Fruit fly (Drosophila melanogaster) Kc167 (cell line): ENCODE measurements around the gene CG7519.

Source experiments
- Myc ChIP-seq: fragments of >200 bp; optimal IDR thresholded peaks from 2 replicates; lab custom pipeline; 2017; ENCODE audit warnings: missing external identifiers
- Sin3A ChIP-seq: fragments of >200 bp; optimal IDR thresholded peaks from 2 replicates; lab custom pipeline; 2018; ENCODE audit warnings: missing external identifiers
- h ChIP-seq: fragments of >200 bp; optimal IDR thresholded peaks from 3 replicates; lab custom pipeline; 2018; ENCODE audit warnings: missing external identifiers
- insv ChIP-seq: fragments of >200 bp; optimal IDR thresholded peaks from 3 replicates; lab custom pipeline; 2018; ENCODE audit warnings: missing external identifiers
- psq ChIP-seq: fragments of >200 bp; optimal IDR thresholded peaks from 2 replicates; lab custom pipeline; 2017; ENCODE audit warnings: missing external identifiers
- ttk ChIP-seq: sonication (Bioruptor generic); optimal IDR thresholded peaks from 2 replicates; lab custom pipeline; 2017; ENCODE audit warnings: missing external identifiers

CG7519 gene

DNA sequence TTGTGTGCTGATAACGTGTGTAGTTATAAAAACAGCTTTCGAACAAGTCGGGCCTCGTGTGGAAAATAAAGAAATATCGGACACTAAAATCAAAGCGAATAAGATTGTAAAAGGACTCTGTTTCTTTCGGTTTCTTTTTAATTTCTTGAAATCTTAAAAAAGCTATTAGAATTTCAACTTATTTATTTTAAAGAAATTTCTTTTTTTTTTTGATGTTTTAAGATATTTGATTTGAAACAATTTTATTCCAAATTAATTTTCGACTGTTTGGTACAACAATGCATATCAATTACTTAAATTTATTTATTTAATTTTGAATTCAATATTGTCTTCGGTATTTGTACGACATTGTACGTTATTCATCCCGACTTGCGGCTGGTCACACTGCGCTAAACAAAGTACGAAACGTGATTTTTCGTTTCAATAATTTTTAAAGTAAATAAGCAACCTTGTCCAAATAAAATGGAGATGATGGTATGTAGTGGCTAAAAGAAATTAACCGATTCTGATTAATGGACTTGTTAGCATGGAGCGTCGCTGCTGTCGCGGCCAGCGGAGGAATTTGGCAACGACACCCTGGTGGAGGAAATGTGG lies at the start of gene CG7519, which contains the start of gene CG7202:
Gene CG7519, plus strand, starts transcription at position 361 of the 594 bp plus-strand sequence.
Gene CG7202, minus strand, starts transcription at position 51 of the 594 bp plus-strand sequence.
- TF ChIP-seq ttk (lab: Kevin White, UChicago) (no peak), Myc (lab: Kevin White, UChicago) (no peak), psq (lab: Kevin White, UChicago) (no peak), insv (no peak), h (no peak), Sin3A (no peak)

DNA sequence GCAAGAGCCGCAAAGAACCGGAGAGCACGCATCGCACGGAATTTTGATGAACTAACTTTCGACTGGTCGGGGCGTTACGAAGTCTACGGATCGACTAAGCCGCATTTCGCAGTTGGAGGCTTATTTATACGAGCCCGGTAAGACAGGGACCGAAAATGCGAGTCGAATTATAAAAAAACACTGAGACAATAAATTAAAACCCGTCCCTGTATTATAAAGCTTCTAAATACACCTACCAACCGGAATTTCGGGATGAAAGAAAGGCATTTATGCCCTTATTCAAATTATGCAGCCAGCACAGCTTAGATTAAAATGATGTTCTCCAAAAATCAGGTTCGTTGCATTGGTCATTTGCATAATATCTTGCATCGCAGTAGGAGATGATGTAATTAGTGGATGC lies 48.2 kb upstream of the CG7519 start, which contains the start of gene Alp1:
Gene Alp1, minus strand, starts transcription at position 101 of the 400 bp plus-strand sequence.
- no peak for TF ChIP-seq psq (lab: Kevin White, UChicago)
- no peak for TF ChIP-seq insv
- no peak for TF ChIP-seq Myc (lab: Kevin White, UChicago)
- no peak for TF ChIP-seq h
- TF ChIP-seq Sin3A: no peak
- no peak for TF ChIP-seq ttk (lab: Kevin White, UChicago)

DNA sequence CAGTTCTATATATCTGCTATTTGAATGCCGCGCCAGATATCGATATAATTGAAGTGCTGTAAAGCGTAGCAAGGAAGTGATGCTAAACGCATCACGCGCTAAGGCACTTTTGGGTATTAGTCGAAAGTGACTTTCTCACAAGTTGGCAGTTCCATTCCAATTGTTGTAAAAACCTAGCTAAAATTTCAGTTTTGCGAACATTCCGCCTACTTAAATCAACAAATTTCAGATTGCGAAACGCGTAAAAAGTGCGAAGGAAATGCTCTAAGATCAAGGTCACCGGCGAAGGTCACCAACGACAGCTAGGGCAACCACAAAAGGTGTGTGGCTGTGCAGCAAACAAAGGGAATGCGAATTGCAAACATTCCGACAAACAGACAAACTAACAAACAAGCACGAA lies 47.2 kb upstream of the CG7519 start, which contains the start of gene Syx7:
Gene Syx7, plus strand, starts transcription at position 131 of the 400 bp plus-strand sequence.
- TF ChIP-seq h (no peak), ttk (lab: Kevin White, UChicago) (no peak), psq (lab: Kevin White, UChicago) (no peak), Myc (lab: Kevin White, UChicago) (no peak), insv (no peak), Sin3A (no peak)

DNA sequence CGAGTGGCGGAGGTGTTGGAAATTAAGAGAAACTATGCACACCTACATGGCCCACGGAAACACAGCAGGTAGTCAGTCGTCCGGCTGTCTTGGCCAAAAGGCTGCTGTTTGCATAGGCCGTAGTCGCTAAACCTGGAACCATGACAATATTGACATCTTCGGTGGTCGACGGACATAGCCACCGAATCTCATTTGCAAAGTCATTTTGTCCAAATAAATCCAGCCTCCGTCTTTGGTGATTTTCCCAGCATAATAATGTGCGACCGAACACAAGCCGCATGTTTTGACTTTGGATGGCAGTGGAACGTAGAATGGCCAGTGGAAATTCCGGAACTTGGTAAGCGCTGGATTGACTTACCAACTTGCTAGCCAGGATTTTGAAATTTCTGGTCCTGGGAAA lies 43.5 kb upstream of the CG7519 start:
- TF ChIP-seq Sin3A (no peak), psq (lab: Kevin White, UChicago) (no peak), ttk (lab: Kevin White, UChicago) (no peak), h (no peak), insv (no peak)

DNA sequence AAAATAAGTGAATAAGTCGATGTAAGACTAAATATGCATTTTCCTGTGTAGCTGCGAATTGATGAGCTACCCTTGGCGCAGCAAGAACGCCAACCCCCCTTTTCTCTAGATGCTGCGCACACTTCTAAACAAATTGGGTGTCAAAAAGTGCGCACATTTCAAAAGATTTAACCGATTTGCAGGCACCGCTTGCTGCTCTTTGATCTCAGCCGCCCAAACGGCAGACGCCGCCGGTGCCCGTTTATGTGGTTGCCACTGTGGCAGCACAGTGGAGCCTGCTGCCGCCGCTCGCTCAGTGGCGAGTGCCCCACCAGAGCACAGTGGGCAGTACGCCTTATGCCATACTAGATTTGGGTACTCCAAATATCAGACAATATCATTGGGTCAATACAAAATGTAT lies 42.4 kb upstream of the CG7519 start:
- TF ChIP-seq ttk (lab: Kevin White, UChicago): no peak
- no peak for TF ChIP-seq Sin3A
- TF ChIP-seq insv: no peak
- no peak for TF ChIP-seq Myc (lab: Kevin White, UChicago)
- TF ChIP-seq psq (lab: Kevin White, UChicago): no peak
- no peak for TF ChIP-seq h

DNA sequence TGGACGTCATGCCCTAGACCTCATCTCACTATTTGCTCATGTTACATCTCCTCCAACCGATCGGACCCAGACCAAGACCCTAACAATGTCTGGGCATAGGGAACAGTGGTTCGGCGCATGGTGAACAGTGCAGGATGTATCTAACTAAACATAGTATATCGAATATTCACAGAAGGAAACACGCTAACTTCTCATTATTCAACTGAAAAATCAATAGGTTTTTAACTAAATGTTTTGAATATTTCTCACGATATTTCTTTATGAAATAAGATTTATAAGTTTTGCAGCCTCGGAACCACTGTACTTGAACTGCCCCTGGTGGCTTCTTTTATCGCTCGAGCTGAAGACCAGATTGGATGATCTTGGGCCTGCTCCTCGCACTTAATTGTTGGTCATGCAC lies 39.3 kb upstream of the CG7519 start:
- TF ChIP-seq ttk (lab: Kevin White, UChicago) (no peak), Myc (lab: Kevin White, UChicago) (no peak), h (no peak), psq (lab: Kevin White, UChicago) (no peak), Sin3A (no peak), insv (no peak)

DNA sequence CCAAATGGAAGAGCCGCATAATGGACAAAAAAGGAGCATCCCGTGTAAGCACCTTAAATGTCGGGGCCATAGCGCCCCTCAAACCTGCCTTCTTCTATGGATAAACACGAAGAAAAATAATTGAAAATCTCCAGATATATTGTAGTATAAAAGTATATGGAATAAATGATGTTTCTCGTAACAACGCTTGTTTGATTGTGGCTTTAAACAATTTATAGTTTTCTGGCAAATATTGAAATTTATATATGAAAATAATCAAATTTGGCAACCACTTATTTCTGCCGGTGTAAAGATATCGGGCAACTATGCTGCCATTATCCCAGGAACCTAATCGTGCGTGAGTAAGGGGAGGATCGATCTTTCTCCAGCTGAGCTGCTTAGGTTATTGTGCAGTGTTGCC lies 37.7 kb upstream of the CG7519 start:
- TF ChIP-seq Sin3A (no peak), Myc (lab: Kevin White, UChicago) (no peak), h (no peak), ttk (lab: Kevin White, UChicago) (no peak), psq (lab: Kevin White, UChicago) (no peak), insv (no peak)

DNA sequence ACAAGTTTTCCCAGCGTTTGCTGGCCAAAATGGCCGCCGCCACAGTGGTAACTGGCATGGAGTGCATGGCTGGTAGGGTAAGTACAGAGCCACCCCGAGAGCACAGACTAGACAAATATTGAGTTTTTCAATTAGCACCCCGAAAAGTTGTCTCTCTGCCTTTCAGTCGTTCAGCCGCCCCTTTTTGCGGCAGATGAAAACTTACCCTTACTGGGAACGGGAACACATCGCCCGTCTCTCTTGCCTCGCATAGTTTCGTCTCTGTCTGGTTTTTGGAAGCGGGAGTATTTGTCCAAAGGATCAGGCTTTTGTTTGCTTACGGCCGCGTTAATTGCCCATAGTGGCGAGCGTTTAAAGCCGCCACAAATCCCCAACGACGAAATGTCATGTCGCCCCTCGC lies 34.1 kb upstream of the CG7519 start:
- TF ChIP-seq psq (lab: Kevin White, UChicago): no peak
- no peak for TF ChIP-seq Sin3A
- TF ChIP-seq insv: no peak
- TF ChIP-seq ttk (lab: Kevin White, UChicago): no peak
- TF ChIP-seq Myc (lab: Kevin White, UChicago): no peak
- no peak for TF ChIP-seq h

DNA sequence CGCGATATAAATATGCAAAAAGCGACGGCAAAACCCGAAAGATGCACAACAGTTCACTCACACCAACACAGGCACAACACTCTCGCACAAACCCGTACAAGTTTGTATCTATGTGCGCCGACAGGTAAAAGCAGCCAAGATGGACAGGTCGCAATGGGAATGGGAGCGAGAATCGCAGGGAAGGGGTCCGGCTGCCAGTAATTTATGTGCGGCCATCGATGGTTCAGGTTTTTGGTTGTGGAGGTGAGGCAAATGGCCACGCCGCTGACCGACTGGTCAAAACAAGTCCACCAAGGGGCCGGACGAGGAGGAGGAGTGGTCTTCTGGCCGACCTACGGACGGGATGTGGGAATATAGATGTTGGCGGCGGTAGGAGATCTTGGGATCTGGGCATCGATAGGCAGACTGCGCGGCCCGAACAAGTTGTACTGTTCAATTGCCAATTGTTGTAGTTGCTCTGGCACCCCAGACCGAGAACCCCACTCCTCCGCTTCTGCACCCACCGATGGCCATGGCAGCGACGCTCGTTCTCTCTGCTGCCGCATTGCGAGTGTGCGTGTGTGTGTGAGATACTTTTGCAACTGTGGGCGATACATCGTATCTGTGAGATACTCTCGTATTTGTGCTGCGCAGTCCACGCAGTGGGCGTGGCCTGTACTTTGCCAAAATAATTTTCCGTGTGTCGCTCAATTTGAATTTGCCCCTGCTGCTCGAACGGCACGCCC lies 32.6 kb upstream of the CG7519 start:
- TF ChIP-seq insv (no peak), psq (lab: Kevin White, UChicago) (no peak), Myc (lab: Kevin White, UChicago) (no peak)

DNA sequence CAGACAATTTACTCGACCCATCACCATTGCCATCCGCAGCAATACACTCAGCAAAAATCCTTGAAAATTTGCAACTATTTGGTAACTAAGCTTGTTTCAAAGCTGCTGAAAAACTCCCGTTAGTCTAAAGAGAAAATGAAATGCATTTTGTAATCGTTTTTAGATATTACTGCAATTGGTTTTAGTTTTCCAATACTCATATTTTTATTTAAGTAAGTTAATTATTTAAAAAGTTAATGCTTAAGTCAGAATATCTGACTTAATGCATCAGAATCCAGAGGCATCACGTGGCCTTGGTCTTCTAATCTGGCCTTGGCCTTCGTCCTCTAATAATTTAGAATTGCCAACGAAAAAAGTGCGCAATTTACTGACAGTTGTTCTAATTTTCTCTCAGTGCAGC lies 30.0 kb upstream of the CG7519 start:
- TF ChIP-seq Myc (lab: Kevin White, UChicago) (no peak), ttk (lab: Kevin White, UChicago) (no peak), insv (no peak), Sin3A (no peak), h (no peak), psq (lab: Kevin White, UChicago) (no peak)

DNA sequence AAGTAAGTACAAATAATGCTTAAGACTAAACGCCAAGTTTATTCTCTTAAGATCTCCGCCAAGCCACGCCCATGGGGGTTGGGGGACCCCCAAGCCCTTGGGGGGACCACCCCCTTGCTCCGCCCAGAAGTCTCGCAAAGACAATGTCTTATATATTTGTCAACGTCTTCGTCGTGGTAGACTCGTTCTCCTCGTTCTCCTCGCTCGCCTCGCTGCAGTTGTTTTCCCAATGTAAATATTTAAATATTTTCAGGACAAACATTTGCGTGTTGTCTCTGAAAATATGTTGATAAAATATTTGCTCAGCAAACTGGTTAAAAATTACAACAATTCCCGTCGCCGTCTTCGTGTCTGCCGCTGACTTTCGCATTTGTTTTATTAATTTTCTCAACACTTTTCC lies 28.6 kb upstream of the CG7519 start:
- TF ChIP-seq Sin3A (no peak), psq (lab: Kevin White, UChicago) (no peak), Myc (lab: Kevin White, UChicago) (no peak), insv (no peak), h (no peak)

DNA sequence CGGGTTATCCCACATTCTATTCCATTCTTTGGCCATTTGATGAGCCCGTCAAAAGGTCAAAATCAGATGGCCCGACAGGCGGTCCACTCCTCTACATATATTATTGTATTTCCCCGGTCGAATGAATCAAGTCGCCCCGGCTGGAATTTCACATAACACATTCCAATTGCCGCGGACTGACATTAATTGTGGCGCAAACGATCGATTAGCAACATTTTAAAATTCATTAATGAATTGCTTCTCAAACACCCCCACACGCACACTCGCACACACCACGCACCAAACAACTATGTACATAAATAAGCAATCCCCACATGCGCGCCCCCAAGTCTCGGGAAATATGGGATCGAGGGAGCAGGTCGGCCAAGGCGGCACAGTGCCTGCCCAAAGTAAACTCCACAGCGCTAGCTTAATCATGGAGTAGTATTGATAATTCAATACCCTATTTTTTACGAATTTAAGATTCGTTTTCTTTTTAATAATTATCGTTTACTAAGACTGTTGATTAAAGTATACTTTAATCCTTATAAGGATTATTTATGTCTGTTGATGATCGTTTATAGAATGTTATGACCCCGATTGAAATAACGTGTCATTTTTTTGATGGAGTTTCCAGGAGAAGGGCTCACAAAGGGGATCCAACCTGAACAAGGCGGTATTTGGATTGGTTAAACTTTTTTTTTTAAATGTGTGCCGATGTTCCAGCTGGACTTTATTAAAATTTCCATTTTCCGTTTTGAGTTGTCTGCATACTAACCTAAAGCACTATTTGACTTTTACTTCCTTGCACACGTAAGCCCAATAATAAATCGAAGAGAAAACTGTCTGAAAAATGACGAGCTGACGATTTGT lies 27.4 kb upstream of the CG7519 start:
- TF ChIP-seq Sin3A (no peak), ttk (lab: Kevin White, UChicago) (no peak), psq (lab: Kevin White, UChicago) (no peak), insv (no peak), h (no peak), Myc (lab: Kevin White, UChicago) (no peak)
